Fruit fly (Drosophila melanogaster) S2 (cell line): ENCODE measurements around the gene rdgA.

Experiments
- CG8478 ChIP-seq: fragments of >200 bp; optimal IDR thresholded peaks from 2 replicates; lab custom pipeline; 2018
- CTCF ChIP-seq, 2 experiments: fragments of >200 bp; optimal IDR thresholded peaks; 2 replicates each; lab custom pipeline; 2018

DNA sequence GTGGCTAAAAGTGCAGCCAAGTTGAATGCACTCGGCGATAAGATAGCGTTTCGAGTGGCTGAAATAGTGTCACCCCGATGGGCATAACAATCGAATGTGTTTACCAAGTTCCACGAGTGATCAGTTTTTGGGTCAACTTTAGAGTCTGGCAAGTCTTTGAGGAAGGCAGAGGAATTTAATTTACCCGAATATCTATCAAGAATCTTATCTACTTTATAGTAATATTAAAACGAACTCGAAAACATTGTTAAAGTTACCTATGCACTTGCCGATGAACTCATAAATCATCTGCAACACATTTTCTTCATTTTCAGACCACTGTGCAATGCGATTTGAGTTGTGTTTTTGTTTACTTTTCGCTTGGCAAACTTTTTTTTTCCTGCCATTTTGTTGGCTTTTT lies 154.4 kb downstream of the rdgA start:
- no peak for TF ChIP-seq CTCF (optimal IDR thresholded peaks at IDR 0.05; lab: Kevin White, UChicago)
- TF ChIP-seq CG8478 = no peak
